Worm (Caenorhabditis elegans): Measurements from ENCODE around the gene F47D2.11.

- TF ChIP-seq nhr-237 (tag; optimal IDR thresholded peaks at IDR 0.05): no peak
- TF ChIP-seq pag-3 (tag; optimal IDR thresholded peaks at IDR 0.05; ENCODE audit: borderline replicate concordance, insufficient read depth): no peak
- TF ChIP-seq ztf-11 (tag; optimal IDR thresholded peaks at IDR 0.05): no peak
- no peak for TF ChIP-seq nhr-76 (tag; optimal IDR thresholded peaks at IDR 0.05)
- TF ChIP-seq nhr-77 (tag; optimal IDR thresholded peaks at IDR 0.05): no peak
- no peak for TF ChIP-seq egl-13 (tag; optimal IDR thresholded peaks at IDR 0.05)
- TF ChIP-seq ztf-4 (tag; optimal IDR thresholded peaks at IDR 0.05): no peak
- no peak for TF ChIP-seq elt-3 (tag; optimal IDR thresholded peaks at IDR 0.05)
- no peak for TF ChIP-seq aly-2 (tag; optimal IDR thresholded peaks at IDR 0.05)
- no peak for TF ChIP-seq fkh-10 (GFP tag; optimal IDR thresholded peaks at IDR 0.05)
- no peak for TF ChIP-seq zag-1 (tag; optimal IDR thresholded peaks at IDR 0.05)
Measured at ce11 chrV:4264516-4264915, 31.3 kb downstream of the F47D2.11 start, which contains the start of gene srt-35.
